Fruit fly (Drosophila melanogaster): ENCODE results near the gene ZIPIC.

Gene ZIPIC

dm6 chr3R:29990681-29991080, 46.0 kb downstream of the ZIPIC start:
- TF ChIP-seq CG17801 (GFP tag; optimal IDR thresholded peaks at IDR 0.05; ENCODE audit: partially characterized antibody), result no peak

Measured in ovary, adult (tissue).